Worm (Caenorhabditis elegans): ENCODE data around the gene sir-2.1.

Gene sir-2.1

ce11 chrIV:10349871-10350640, 16.0 kb downstream of the sir-2.1 start, which contains the start of the genes unc-43 and Y43C5B.3:
Gene unc-43 (minus strand): TSS chrIV:10350217.
Gene Y43C5B.3 (plus strand): TSS chrIV:10350590.
- TF ChIP-seq mdl-1 (tag; optimal IDR thresholded peaks at IDR 0.05) = no peak
- peak; percentile 83 for TF ChIP-seq nhr-85 (tag)
- no peak for TF ChIP-seq ceh-8 (GFP tag; optimal IDR thresholded peaks at IDR 0.05)
- TF ChIP-seq ceh-88 (GFP tag; IDR thresholded peaks at IDR 0.05) = no peak
- TF ChIP-seq zip-4 (GFP tag; optimal IDR thresholded peaks at IDR 0.05) = no peak
- TF ChIP-seq nhr-71 (tag; optimal IDR thresholded peaks at IDR 0.05) = peak; percentile 3
- TF ChIP-seq hlh-4 (tag; optimal IDR thresholded peaks at IDR 0.05) = no peak
- TF ChIP-seq nhr-20 (tag; optimal IDR thresholded peaks at IDR 0.05) = peak; percentile 18
- TF ChIP-seq blmp-1 (tag; optimal IDR thresholded peaks at IDR 0.05) = peak; percentile 83
- no peak for TF ChIP-seq dsc-1 (tag; optimal IDR thresholded peaks at IDR 0.05)
- peak; percentile 69 for TF ChIP-seq elt-2 (tag; optimal IDR thresholded peaks at IDR 0.05)
- TF ChIP-seq nhr-28 (tag; optimal IDR thresholded peaks at IDR 0.05) = no peak
- TF ChIP-seq nhr-12 (tag; optimal IDR thresholded peaks at IDR 0.05) = no peak
- no peak for TF ChIP-seq fos-1 (tag; optimal IDR thresholded peaks at IDR 0.05)
- no peak for TF ChIP-seq sup-37 (GFP tag; optimal IDR thresholded peaks at IDR 0.05)
- TF ChIP-seq irx-1 (tag; optimal IDR thresholded peaks at IDR 0.05) = peak; percentile 10
- peak in 1 of 6 experiments; percentile 52 for TF ChIP-seq elt-3 (tag; optimal IDR thresholded peaks at IDR 0.05)
- TF ChIP-seq lin-35 (GFP tag; optimal IDR thresholded peaks at IDR 0.05) = no peak
- no peak for TF ChIP-seq unc-130 (tag; optimal IDR thresholded peaks at IDR 0.05)
- TF ChIP-seq nhr-77 (tag; optimal IDR thresholded peaks at IDR 0.05) = no peak
- no peak for TF ChIP-seq efl-1 (optimal IDR thresholded peaks at IDR 0.05)
- peak in 1 of 2 experiments; percentile 28 for TF ChIP-seq efl-1 (GFP tag; optimal IDR thresholded peaks at IDR 0.05 in 1 of 2)
- TF ChIP-seq grh-1 (GFP tag; IDR thresholded peaks at IDR 0.05) = peak; percentile 56
- TF ChIP-seq snu-23 (GFP tag; optimal IDR thresholded peaks at IDR 0.05) = peak; percentile 37

ce11 chrIV:10347528-10347927, 18.5 kb downstream of the sir-2.1 start:
- no peak for TF ChIP-seq ceh-90 (tag; optimal IDR thresholded peaks at IDR 0.05)
- no peak for TF ChIP-seq lin-35 (GFP tag; optimal IDR thresholded peaks at IDR 0.05)
- no peak for TF ChIP-seq elt-3 (tag; optimal IDR thresholded peaks at IDR 0.05)
- TF ChIP-seq nhr-11 (tag; optimal IDR thresholded peaks at IDR 0.05) = no peak
- no peak for TF ChIP-seq ceh-88 (GFP tag; IDR thresholded peaks at IDR 0.05)
- TF ChIP-seq aha-1 (tag; optimal IDR thresholded peaks at IDR 0.05) = no peak
- TF ChIP-seq dsc-1 (tag; optimal IDR thresholded peaks at IDR 0.05) = peak; percentile 20
- no peak for TF ChIP-seq C04F5.9 (tag; optimal IDR thresholded peaks at IDR 0.05)
- no peak for TF ChIP-seq efl-1 (optimal IDR thresholded peaks at IDR 0.05)
- TF ChIP-seq efl-1 (GFP tag; optimal IDR thresholded peaks at IDR 0.05 in 1 of 2) = peak in 1 of 2 experiments; percentile 60
- TF ChIP-seq lin-14 (GFP tag; optimal IDR thresholded peaks at IDR 0.05) = peak; percentile 70
- TF ChIP-seq fos-1 (tag; optimal IDR thresholded peaks at IDR 0.05) = no peak
- no peak for TF ChIP-seq mdl-1 (tag; optimal IDR thresholded peaks at IDR 0.05)
- no peak for TF ChIP-seq nhr-77 (tag; optimal IDR thresholded peaks at IDR 0.05)
- peak; percentile 3 for TF ChIP-seq unc-86 (tag; optimal IDR thresholded peaks at IDR 0.05)
- TF ChIP-seq lsy-2 (tag; optimal IDR thresholded peaks at IDR 0.05) = peak in 1 of 2 experiments; percentile 43
- no peak for TF ChIP-seq pag-3 (tag; optimal IDR thresholded peaks at IDR 0.05; ENCODE audit: borderline replicate concordance, insufficient read depth)
- TF ChIP-seq lin-15B (tag; optimal IDR thresholded peaks at IDR 0.05) = no peak
- no peak for TF ChIP-seq nhr-20 (tag; optimal IDR thresholded peaks at IDR 0.05)

- TF ChIP-seq ztf-4 (tag; optimal IDR thresholded peaks at IDR 0.05) (no peak), lir-3 (tag; optimal IDR thresholded peaks at IDR 0.05; ENCODE audit: poor library complexity) (no peak), lin-15B (tag; optimal IDR thresholded peaks at IDR 0.05) (no peak), lin-39 (tag; optimal IDR thresholded peaks at IDR 0.05) (no peak), fkh-4 (tag; optimal IDR thresholded peaks at IDR 0.05; ENCODE audit: borderline replicate concordance) (no peak), lin-35 (GFP tag; optimal IDR thresholded peaks at IDR 0.05) (no peak), efl-3 (GFP tag; optimal IDR thresholded peaks at IDR 0.05) (no peak), ceh-90 (tag; optimal IDR thresholded peaks at IDR 0.05) (no peak), elt-3 (tag; optimal IDR thresholded peaks at IDR 0.05) (no peak), nhr-84 (tag; optimal IDR thresholded peaks at IDR 0.05) (no peak), ces-1 (GFP tag; optimal IDR thresholded peaks at IDR 0.05) (no peak), hlh-17 (GFP tag; optimal IDR thresholded peaks at IDR 0.05; ENCODE audit: borderline replicate concordance) (no peak), aly-2 (tag; optimal IDR thresholded peaks at IDR 0.05) (no peak)
Observed at ce11 chrIV:10346948-10347347, 19.1 kb downstream of the sir-2.1 start.
